Worm (Caenorhabditis elegans) whole organism, L4/young adult: ENCODE measurements around the gene fig-1.

ENCODE experiments used
- W03F9.2 ChIP-seq: fragments of 150-350 bp; optimal IDR thresholded peaks from 2 replicates; lab custom pipeline; 2014; ENCODE audit warnings: missing biosample characterization, missing genetic modification characterization
- dao-5 ChIP-seq: sonication (generic microtip); optimal IDR thresholded peaks from 2 replicates; lab custom pipeline; 2016; ENCODE audit warnings: missing genotype, missing genetic modification characterization, moderate library complexity, missing compliant biosample characterization
- him-1 ChIP-seq: sonication (generic microtip); optimal IDR thresholded peaks from 2 replicates; lab custom pipeline; 2016; ENCODE audit warnings: missing genotype, missing genetic modification reagents, missing genetic modification characterization, missing compliant biosample characterization

fig-1 gene

ce11 chrV:11000650-11001049 lies 19.6 kb upstream of the fig-1 start, which contains the start of gene isy-1:
Gene isy-1 (minus strand): TSS chrV:11000699.
- TF ChIP-seq W03F9.2 (tag; lab: Kevin White, UChicago) (peak; percentile 59), dao-5 (no peak)

- no peak for TF ChIP-seq dao-5
- no peak for TF ChIP-seq him-1 (tag; lab: Kevin White, UChicago)
- TF ChIP-seq W03F9.2 (tag; lab: Kevin White, UChicago) = no peak
Measured at ce11 chrV:10998797-10999196, 17.8 kb upstream of the fig-1 start, which contains the start of gene F53B7.7. Gene F53B7.7 (plus strand): TSS chrV:10999097.

DNA sequence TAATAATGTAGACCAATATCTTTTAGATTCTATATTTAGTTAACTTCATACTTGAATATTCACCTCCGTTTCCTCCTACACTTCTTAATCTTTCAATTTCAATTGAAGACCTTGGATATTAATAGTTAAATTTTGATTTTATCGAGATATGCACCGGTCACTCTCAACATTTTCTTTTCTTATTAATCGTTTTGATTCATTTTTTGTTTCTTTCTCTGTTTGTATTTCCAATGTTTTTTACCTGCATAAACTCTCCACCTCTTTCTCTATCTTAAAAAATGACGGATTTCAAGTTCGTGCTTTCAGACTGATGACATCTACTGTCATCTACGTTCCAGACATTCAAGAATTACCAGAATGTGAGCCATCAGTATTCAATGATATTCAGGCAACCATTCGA lies 10.8 kb upstream of the fig-1 start, which contains the start of gene frpr-9:
TSS of gene frpr-9 (plus strand) at position 301 of the 400 bp plus-strand sequence.
- TF ChIP-seq him-1 (tag; lab: Kevin White, UChicago) (no peak), W03F9.2 (tag; lab: Kevin White, UChicago) (no peak), dao-5 (no peak)

ce11 chrV:10975091-10975490 lies 5.9 kb downstream of the fig-1 start:
- TF ChIP-seq dao-5 (no peak), him-1 (tag; lab: Kevin White, UChicago) (no peak), W03F9.2 (tag; lab: Kevin White, UChicago) (no peak)

DNA sequence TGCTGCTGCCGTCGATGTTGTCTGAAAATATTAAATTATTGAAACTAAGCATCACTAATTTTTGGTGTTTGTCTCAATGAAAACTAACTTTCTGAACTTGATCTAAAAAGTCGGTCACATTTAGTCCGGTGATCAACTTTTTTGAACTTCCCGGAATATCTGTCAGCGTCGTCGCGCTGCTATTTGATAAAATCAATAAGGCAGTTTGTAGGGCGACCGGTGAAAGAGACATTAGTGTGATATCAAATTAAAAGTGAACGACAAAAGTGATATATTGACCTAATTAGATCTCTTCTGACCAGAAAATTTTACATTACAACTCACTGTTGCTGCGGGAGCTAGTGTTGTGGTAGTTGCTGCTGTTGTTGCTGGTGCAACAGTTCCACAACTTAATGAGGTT lies 10.1 kb downstream of the fig-1 start:
- TF ChIP-seq W03F9.2 (tag; lab: Kevin White, UChicago) (no peak), him-1 (tag; lab: Kevin White, UChicago) (no peak), dao-5 (no peak)

- TF ChIP-seq him-1 (tag; lab: Kevin White, UChicago) (no peak), dao-5 (no peak), W03F9.2 (tag; lab: Kevin White, UChicago) (no peak)
Measured at ce11 chrV:10970070-10970469, 10.9 kb downstream of the fig-1 start, which contains the start of gene F17C11.22. Gene F17C11.22 (minus strand): TSS chrV:10970170.

DNA sequence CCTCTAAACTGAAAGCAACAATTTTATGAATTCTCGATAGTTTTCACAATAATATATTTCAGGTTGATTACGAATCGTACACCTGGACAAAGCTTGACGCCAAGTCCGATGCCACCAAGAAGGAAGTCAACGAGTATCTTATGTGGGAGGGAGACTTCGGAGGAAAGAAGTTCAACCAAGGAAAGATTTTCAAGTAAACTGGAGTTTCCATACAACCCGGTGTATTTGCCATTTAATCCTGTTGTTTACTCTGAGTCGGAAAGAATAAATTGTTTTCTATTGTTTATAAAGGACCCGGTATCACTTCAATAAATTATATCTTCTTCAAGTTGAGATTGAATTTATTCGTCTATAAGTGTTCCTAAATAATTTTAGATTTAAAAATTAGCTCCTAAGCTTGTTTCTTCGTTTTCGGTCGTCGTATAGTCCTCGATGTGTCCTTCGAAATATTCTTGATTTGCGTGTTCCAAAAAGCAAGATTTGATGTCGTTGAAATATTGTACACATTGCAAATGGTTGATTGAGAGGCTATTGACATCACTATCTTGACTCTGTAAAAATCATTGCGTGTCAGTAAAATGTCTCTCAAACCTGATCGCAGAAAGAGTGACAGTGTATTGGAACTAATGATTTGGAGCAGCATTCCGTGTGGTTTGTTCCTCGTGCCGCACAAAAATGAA lies 13.3 kb downstream of the fig-1 start:
- TF ChIP-seq him-1 (tag; lab: Kevin White, UChicago) (no peak), W03F9.2 (tag; lab: Kevin White, UChicago) (no peak), dao-5 (no peak)

DNA sequence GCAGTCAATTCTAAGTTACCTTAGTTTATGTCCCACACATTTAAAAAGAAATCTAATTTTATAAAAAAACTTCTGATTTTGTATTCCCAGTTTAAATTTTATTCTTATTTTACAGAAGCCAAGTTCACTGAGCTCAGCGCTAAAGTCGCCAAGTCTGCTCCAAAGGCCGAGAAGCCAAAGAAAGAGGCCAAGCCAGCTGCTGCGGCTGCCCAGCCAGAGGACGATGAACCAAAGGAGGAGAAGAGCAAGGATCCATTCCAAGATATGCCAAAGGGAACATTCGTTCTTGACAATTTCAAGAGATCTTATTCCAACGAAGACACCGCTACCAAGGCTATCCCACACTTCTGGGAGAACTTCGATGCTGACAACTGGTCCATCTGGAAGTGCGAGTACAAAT lies 14.1 kb downstream of the fig-1 start:
- TF ChIP-seq W03F9.2 (tag; lab: Kevin White, UChicago) = no peak
- no peak for TF ChIP-seq dao-5
- TF ChIP-seq him-1 (tag; lab: Kevin White, UChicago) = no peak

ce11 chrV:10965501-10965900 lies 15.5 kb downstream of the fig-1 start, which contains the start of the genes ctf-4 and eef-1G:
Gene ctf-4 (minus strand): TSS chrV:10965539.
Gene eef-1G (plus strand): TSS chrV:10965719.
- TF ChIP-seq dao-5 (no peak), W03F9.2 (tag; lab: Kevin White, UChicago) (peak; percentile 97), him-1 (tag; lab: Kevin White, UChicago) (peak; percentile 89)

ce11 chrV:10961448-10961870 lies 19.6 kb downstream of the fig-1 start:
- TF ChIP-seq dao-5 (no peak), him-1 (tag; lab: Kevin White, UChicago) (peak; percentile 73), W03F9.2 (tag; lab: Kevin White, UChicago) (peak; percentile 42)

ce11 chrV:10960544-10960943 lies 20.5 kb downstream of the fig-1 start, which contains the start of gene vps-36:
Gene vps-36 (minus strand): TSS chrV:10960669.
- TF ChIP-seq W03F9.2 (tag; lab: Kevin White, UChicago) (no peak), dao-5 (no peak), him-1 (tag; lab: Kevin White, UChicago) (no peak)

ce11 chrV:10958322-10958900 lies 22.6 kb downstream of the fig-1 start, which contains the start of gene pigt-1:
Gene pigt-1 (minus strand): TSS chrV:10958821.
- TF ChIP-seq W03F9.2 (tag; lab: Kevin White, UChicago) = peak; percentile 11
- no peak for TF ChIP-seq dao-5

DNA sequence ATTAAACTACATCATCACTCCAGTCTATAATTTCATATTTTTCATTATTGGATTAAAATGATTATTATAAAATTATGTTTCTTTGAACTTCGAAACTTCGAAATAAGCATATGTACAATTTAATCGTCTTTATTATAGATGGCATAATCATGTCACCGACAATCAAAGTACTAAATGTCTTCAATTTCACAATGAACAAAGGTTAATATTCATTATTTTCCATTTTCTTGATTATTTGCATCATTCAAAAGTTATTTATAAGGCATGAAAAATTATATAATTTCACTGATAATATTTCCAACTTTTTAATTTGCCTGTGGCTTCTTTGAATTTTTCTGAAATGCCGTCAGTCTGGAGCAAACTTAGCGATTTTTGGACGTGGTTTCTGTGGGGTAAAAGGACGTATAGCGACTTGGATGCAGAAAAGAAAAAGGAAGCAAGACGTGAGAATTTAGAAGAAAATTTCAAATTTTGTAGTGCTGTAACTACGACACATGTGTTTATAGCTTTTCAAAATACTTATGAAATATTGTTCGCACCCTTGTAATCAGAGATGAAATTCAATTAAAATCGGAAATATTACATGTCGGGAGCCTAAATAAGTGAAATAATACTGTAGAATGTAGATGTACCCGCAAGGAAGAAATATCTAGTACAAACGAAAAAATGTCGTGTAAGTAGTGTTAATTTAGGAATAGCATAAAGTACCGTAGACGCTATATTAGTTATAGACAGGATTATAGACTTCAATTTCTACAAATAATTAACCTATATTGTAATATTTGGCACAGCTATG lies 25.1 kb downstream of the fig-1 start, which contains the start of gene F17C11.13:
TSS of gene F17C11.13 (plus strand) at position 243 of the 796 bp plus-strand sequence.
- no peak for TF ChIP-seq dao-5
- no peak for TF ChIP-seq him-1 (tag; lab: Kevin White, UChicago)
- no peak for TF ChIP-seq W03F9.2 (tag; lab: Kevin White, UChicago)
